Worm (Caenorhabditis elegans): ENCODE measurements around the gene pygo-1.

DNA sequence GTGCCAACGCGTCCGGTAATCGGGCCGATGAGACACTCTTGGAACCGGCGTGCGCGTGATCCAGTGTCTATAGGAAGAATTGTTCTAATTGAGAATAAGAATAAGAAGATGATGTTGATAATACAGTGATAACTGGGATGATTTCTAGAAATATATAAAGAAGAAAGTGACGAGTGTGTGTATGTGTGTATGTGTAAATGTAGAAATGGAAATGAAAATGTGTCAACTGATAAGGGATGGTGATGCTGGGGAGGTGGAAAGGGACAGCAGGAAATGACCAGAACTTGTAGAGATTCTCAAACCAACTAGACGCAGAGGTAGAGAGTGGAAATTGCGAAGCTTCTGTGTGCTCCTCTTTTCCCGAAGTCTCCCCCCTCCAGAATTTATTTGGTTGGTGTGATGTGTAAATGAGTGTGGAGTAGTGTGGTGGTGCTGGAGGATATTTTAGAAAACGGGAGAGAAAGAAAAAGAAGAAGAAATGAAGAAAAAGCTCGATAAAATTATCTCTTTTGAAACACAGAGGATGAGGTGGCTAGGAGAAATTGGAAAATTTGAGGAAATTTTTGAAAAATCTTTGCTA is 50.8 kb downstream of the pygo-1 start:
- TF ChIP-seq dpl-1 (GFP tag; optimal IDR thresholded peaks at IDR 0.05) (no peak), mcd-1 (GFP tag; IDR thresholded peaks at IDR 0.05) (no peak), unc-62 (GFP tag; optimal IDR thresholded peaks at IDR 0.05) (no peak), F39B2.1 (GFP tag; IDR thresholded peaks at IDR 0.05) (no peak), zim-3 (tag; optimal IDR thresholded peaks at IDR 0.05) (no peak), ama-1 (optimal IDR thresholded peaks at IDR 0.05) (no peak), ama-1 (GFP tag; optimal IDR thresholded peaks at IDR 0.05) (no peak), lin-35 (GFP tag; optimal IDR thresholded peaks at IDR 0.05) (no peak), Y67H2A.10 (GFP tag; conservative IDR thresholded peaks at IDR 0.05) (no peak), ekl-4 (GFP tag; IDR thresholded peaks at IDR 0.05) (no peak), rpc-1 (optimal IDR thresholded peaks at IDR 0.05) (no peak), rpc-1 (tag; optimal IDR thresholded peaks at IDR 0.05) (no peak), snpc-4 (GFP tag; optimal IDR thresholded peaks at IDR 0.05) (no peak), snpc-4 (tag; optimal IDR thresholded peaks at IDR 0.05) (no peak), attf-6 (GFP tag; IDR thresholded peaks at IDR 0.05) (no peak)

Data from whole organism, young adult.